Worm (Caenorhabditis elegans) whole organism, L4 larva: Measurements from ENCODE around the gene W04H10.5.

ENCODE experiments used
- R02D3.7 ChIP-seq: fragments of 150-350 bp; sonication (generic microtip); optimal IDR thresholded peaks from 3 replicates; lab custom pipeline; 2014; ENCODE audit warnings: missing biosample characterization, missing genetic modification characterization
- ZK337.2 ChIP-seq: fragments of 200-800 bp; sonication (Bioruptor generic); IDR thresholded peaks from 2 replicates; pipeline ENCODE4 v1.3.6; 2022; ENCODE audit warnings: missing genetic modification reagents, missing genetic modification characterization, missing compliant biosample characterization
- aha-1 ChIP-seq: fragments of 150-350 bp; peaks from one replicate; lab custom pipeline; 2014; ENCODE audit warnings: missing biosample characterization, missing genetic modification characterization
- attf-4 ChIP-seq: sonication (generic microtip); optimal IDR thresholded peaks from 3 replicates; lab custom pipeline; 2017; ENCODE audit warnings: missing biosample characterization, missing genetic modification characterization
- ceh-44 ChIP-seq: fragments of 200-800 bp; sonication (Bioruptor generic); IDR thresholded peaks from 2 replicates; pipeline ENCODE4 v1.3.6; 2022; ENCODE audit warnings: missing genetic modification reagents, missing genetic modification characterization, missing compliant biosample characterization
- daf-16 ChIP-seq, 3 experiments: sonication (generic microtip); optimal IDR thresholded peaks; 2 replicates each; lab custom pipeline; 2016 to 2017; ENCODE audit warnings: missing genetic modification characterization in 3 of 3, missing genetic modification reagents in 3 of 3, mild to moderate bottlenecking in 2 of 3, missing compliant biosample characterization in 2 of 3, missing biosample characterization in 1 of 3, moderate library complexity in 1 of 3
- dpl-1 ChIP-seq: fragments of 150-350 bp; optimal IDR thresholded peaks from 2 replicates; lab custom pipeline; 2014; ENCODE audit warnings: missing biosample characterization, missing genetic modification reagents, missing genetic modification characterization
- dve-1 ChIP-seq: sonication (generic microtip); optimal IDR thresholded peaks from 2 replicates; lab custom pipeline; 2017; ENCODE audit warnings: antibody characterized with exemption, mild to moderate bottlenecking, missing genetic modification characterization, missing compliant biosample characterization; ENCODE audit not compliant: insufficient read depth
- egl-27 ChIP-seq: sonication (generic microtip); optimal IDR thresholded peaks from 3 replicates; lab custom pipeline; 2017; ENCODE audit warnings: missing biosample characterization, missing genetic modification reagents, missing genetic modification characterization
- egl-43 ChIP-seq: fragments of 200-800 bp; sonication (Bioruptor generic); IDR thresholded peaks from 2 replicates; pipeline ENCODE4 v1.3.6; 2022; ENCODE audit warnings: missing genetic modification reagents, missing genetic modification characterization, missing compliant biosample characterization
- hif-1 ChIP-seq, 2 experiments: sonication (generic microtip); optimal IDR thresholded peaks; 2 replicates each; lab custom pipeline; 2016 to 2017; ENCODE audit warnings: missing compliant biosample characterization in 2 of 2, missing genetic modification characterization in 2 of 2, missing genetic modification reagents in 2 of 2, missing genotype in 2 of 2, mild to moderate bottlenecking in 1 of 2
- hlh-11 ChIP-seq: fragments of 200-800 bp; sonication (Bioruptor generic); optimal IDR thresholded peaks from 2 replicates; lab custom pipeline; 2018; ENCODE audit warnings: mild to moderate bottlenecking, missing genetic modification characterization, missing compliant biosample characterization
- hlh-30 ChIP-seq: sonication (generic microtip); optimal IDR thresholded peaks from 2 replicates; lab custom pipeline; 2017; ENCODE audit warnings: antibody characterized with exemption, mild to moderate bottlenecking, missing genetic modification characterization, missing compliant biosample characterization; ENCODE audit not compliant: insufficient read depth
- hmg-1.1 ChIP-seq: fragments of 200-800 bp; sonication (Bioruptor generic); IDR thresholded peaks from 2 replicates; pipeline ENCODE4 v1.3.6; 2022; ENCODE audit warnings: missing genetic modification reagents, missing genetic modification characterization, missing compliant biosample characterization
- jun-1 ChIP-seq: fragments of 150-350 bp; optimal IDR thresholded peaks from 2 replicates; lab custom pipeline; 2014; ENCODE audit warnings: missing biosample characterization, missing genetic modification reagents, missing genetic modification characterization
- lin-15B ChIP-seq: fragments of 150-350 bp; sonication (generic microtip); optimal IDR thresholded peaks from 3 replicates; lab custom pipeline; 2014; ENCODE audit warnings: missing biosample characterization, missing genetic modification characterization
- lin-29 ChIP-seq: fragments of 200-800 bp; sonication (Bioruptor generic); IDR thresholded peaks from 2 replicates; pipeline ENCODE4 v1.3.6; 2022; ENCODE audit warnings: missing genetic modification reagents, missing genetic modification characterization, missing compliant biosample characterization
- lir-3 ChIP-seq: sonication (generic microtip); optimal IDR thresholded peaks from 2 replicates; lab custom pipeline; 2016; ENCODE audit warnings: mild to moderate bottlenecking, missing genetic modification characterization, missing compliant biosample characterization
- mdl-1 ChIP-seq, 2 experiments: fragments of 150-350 bp in 1 of 2; sonication (generic microtip) in 1 of 2; optimal IDR thresholded peaks; 2 replicates each; lab custom pipeline; 2014 to 2017; ENCODE audit warnings: missing biosample characterization in 2 of 2, missing genetic modification characterization in 2 of 2
- mdt-29 ChIP-seq: fragments of 200-800 bp; sonication (Bioruptor generic); IDR thresholded peaks from 2 replicates; pipeline ENCODE4 v1.3.6; 2022; ENCODE audit warnings: missing genetic modification reagents, missing genetic modification characterization, missing compliant biosample characterization
- mxl-3 ChIP-seq: fragments of 200-800 bp; sonication (Bioruptor generic); optimal IDR thresholded peaks from 2 replicates; lab custom pipeline; 2018; ENCODE audit warnings: mild to moderate bottlenecking, missing genetic modification characterization, missing compliant biosample characterization
- nhr-102 ChIP-seq: sonication (generic microtip); optimal IDR thresholded peaks from 2 replicates; lab custom pipeline; 2016; ENCODE audit warnings: mild to moderate bottlenecking, missing genetic modification characterization, moderate library complexity, missing compliant biosample characterization
- nhr-25 ChIP-seq: sonication (generic microtip); optimal IDR thresholded peaks from 2 replicates; lab custom pipeline; 2017; ENCODE audit warnings: missing genetic modification characterization, mild to moderate bottlenecking, missing compliant biosample characterization, antibody characterized with exemption, moderate library complexity, borderline replicate concordance; ENCODE audit not compliant: insufficient read depth
- nhr-28 ChIP-seq: fragments of 150-350 bp; optimal IDR thresholded peaks from 2 replicates; lab custom pipeline; 2014; ENCODE audit warnings: missing biosample characterization, missing genetic modification characterization
- nhr-42 ChIP-seq: fragments of 200-800 bp; sonication (Bioruptor generic); IDR thresholded peaks from 2 replicates; pipeline ENCODE4 v1.3.6; 2022; ENCODE audit warnings: missing genetic modification characterization, missing compliant biosample characterization
- nhr-76 ChIP-seq: fragments of 150-350 bp; optimal IDR thresholded peaks from 2 replicates; lab custom pipeline; 2014; ENCODE audit warnings: missing biosample characterization, missing genetic modification characterization
- pha-4 ChIP-seq, 2 experiments: fragments of 150-350 bp in 1 of 2; fragments of 200-800 bp in 1 of 2; sonication (Bioruptor generic) in 1 of 2; IDR thresholded peaks in 1 of 2; optimal IDR thresholded peaks in 1 of 2; 2 replicates each; pipeline versions ENCODE4 v1.3.6 to Lab custom; 2014 to 2022; ENCODE audit warnings: missing genetic modification characterization in 2 of 2, missing genetic modification reagents in 2 of 2, missing biosample characterization in 1 of 2, missing compliant biosample characterization in 1 of 2
- rbr-2 ChIP-seq: sonication (generic microtip); optimal IDR thresholded peaks from 2 replicates; lab custom pipeline; 2016; ENCODE audit warnings: missing genotype, missing genetic modification characterization, missing compliant biosample characterization
- set-16 ChIP-seq: fragments of 200-800 bp; sonication (Bioruptor generic); IDR thresholded peaks from 2 replicates; pipeline ENCODE4 v1.3.6; 2022; ENCODE audit warnings: missing genetic modification reagents, missing genetic modification characterization, missing compliant biosample characterization
- skn-1 ChIP-seq: fragments of 150-350 bp; optimal IDR thresholded peaks from 2 replicates; lab custom pipeline; 2014; ENCODE audit warnings: missing biosample characterization, missing genetic modification characterization
- snpc-4 ChIP-seq: fragments of 150-350 bp; optimal IDR thresholded peaks from 2 replicates; lab custom pipeline; 2014; ENCODE audit warnings: missing biosample characterization, missing genetic modification characterization
- spr-1 ChIP-seq: sonication (generic microtip); optimal IDR thresholded peaks from 2 replicates; lab custom pipeline; 2016; ENCODE audit warnings: mild to moderate bottlenecking, missing genetic modification characterization, missing compliant biosample characterization
- tag-97 ChIP-seq: fragments of 200-800 bp; sonication (Bioruptor generic); IDR thresholded peaks from 2 replicates; pipeline ENCODE4 v1.3.6; 2022; ENCODE audit warnings: missing genetic modification characterization, missing compliant biosample characterization
- unc-130 ChIP-seq: sonication (generic microtip); optimal IDR thresholded peaks from 2 replicates; lab custom pipeline; 2016; ENCODE audit warnings: missing genetic modification reagents, missing genetic modification characterization, missing compliant biosample characterization
- unc-39 ChIP-seq: sonication (generic microtip); optimal IDR thresholded peaks from 2 replicates; lab custom pipeline; 2017; ENCODE audit warnings: missing biosample characterization, missing genetic modification characterization
- unc-62 ChIP-seq, 3 experiments: fragments of 150-350 bp in 1 of 3; sonication (generic microtip); optimal IDR thresholded peaks in 2 of 3; peaks in 1 of 3; 1 replicate in 1 of 3; 2 replicates in 2 of 3; lab custom pipeline; 2014 to 2017; ENCODE audit warnings: missing biosample characterization in 3 of 3, missing genetic modification characterization in 3 of 3, missing genetic modification reagents in 3 of 3, missing genotype in 1 of 3
- zfp-2 ChIP-seq: sonication (generic microtip); optimal IDR thresholded peaks from 2 replicates; lab custom pipeline; 2016; ENCODE audit warnings: mild to moderate bottlenecking, missing genetic modification characterization, missing compliant biosample characterization
- zip-2 ChIP-seq: fragments of 150-350 bp; optimal IDR thresholded peaks from 2 replicates; lab custom pipeline; 2014; ENCODE audit warnings: missing biosample characterization, missing genetic modification characterization

Gene W04H10.5

DNA sequence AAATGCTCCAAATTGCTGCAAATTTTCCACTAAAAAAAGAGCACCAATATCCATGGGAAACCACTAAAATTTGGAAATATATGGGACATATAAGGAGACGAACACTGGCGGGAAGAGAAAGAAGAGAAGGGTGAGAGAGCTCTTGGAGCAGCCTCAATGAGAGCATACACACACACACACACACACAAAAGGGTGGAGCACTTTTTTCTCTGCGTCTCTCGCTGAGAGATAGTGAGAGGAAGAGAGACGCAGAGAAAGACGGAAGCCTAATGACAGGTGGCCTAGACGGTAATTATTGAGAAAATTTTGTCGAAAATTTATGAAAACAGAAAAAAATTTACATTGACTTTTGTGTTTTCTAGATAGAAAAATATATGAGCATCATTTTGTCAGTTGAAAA, 16.3 kb downstream of the W04H10.5 start (continued):
- TF ChIP-seq hmg-1.1 (peak; percentile 65), attf-4 (tag; lab: Kevin White, UChicago) (no peak), nhr-28 (tag; lab: Kevin White, UChicago) (peak; percentile 27), unc-130 (GFP tag; lab: Kevin White, UChicago) (no peak), nhr-25 (no peak), lin-15B (tag; lab: Kevin White, UChicago) (no peak), egl-43 (GFP tag; lab: Robert Waterston, UW) (no peak), hif-1 (tag; optimal IDR thresholded peaks at IDR 0.05; lab: Kevin White, UChicago) (no peak), lir-3 (no peak), unc-39 (tag; lab: Kevin White, UChicago) (no peak), mdt-29 (GFP tag; lab: Robert Waterston, UW) (no peak), pha-4 (GFP tag; IDR thresholded peaks at IDR 0.05; lab: Robert Waterston, UW) (no peak), pha-4 (tag; optimal IDR thresholded peaks at IDR 0.05; lab: Kevin White, UChicago) (no peak), skn-1 (tag; lab: Kevin White, UChicago) (no peak), spr-1 (no peak), daf-16 (GFP tag; optimal IDR thresholded peaks at IDR 0.05; lab: Kevin White, UChicago) (no peak), daf-16 (tag; optimal IDR thresholded peaks at IDR 0.05; lab: Kevin White, UChicago) (peak; percentile 39), lin-29 (GFP tag; lab: Robert Waterston, UW) (no peak), nhr-76 (no peak)

DNA sequence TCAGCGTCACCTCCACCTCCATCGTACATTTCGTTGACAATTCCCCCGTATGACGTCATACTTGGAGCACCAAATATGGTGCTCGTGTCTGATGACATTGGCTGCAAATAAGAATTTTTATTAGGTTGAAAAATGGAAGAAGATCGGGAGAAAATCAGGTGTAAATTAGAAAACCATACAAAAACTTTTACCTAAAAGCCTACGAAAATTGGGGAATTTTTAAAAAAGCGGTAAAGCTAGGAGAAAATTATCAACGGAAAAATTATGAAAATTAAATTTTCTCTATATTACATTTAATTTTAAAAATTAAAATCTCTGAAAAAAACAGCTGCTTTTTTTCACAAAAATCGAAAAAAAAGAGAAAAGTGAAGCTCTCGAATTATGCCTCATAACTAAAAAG, 18.3 kb downstream of the W04H10.5 start, which contains the start of gene T04B8.5:
Gene T04B8.5, minus strand, starts transcription at position 101 of the 400 bp plus-strand sequence.
- TF ChIP-seq mxl-3 (GFP tag; lab: Kevin White, UChicago) (no peak), nhr-102 (no peak), aha-1 (tag; lab: Kevin White, UChicago) (peak; percentile 55)

DNA sequence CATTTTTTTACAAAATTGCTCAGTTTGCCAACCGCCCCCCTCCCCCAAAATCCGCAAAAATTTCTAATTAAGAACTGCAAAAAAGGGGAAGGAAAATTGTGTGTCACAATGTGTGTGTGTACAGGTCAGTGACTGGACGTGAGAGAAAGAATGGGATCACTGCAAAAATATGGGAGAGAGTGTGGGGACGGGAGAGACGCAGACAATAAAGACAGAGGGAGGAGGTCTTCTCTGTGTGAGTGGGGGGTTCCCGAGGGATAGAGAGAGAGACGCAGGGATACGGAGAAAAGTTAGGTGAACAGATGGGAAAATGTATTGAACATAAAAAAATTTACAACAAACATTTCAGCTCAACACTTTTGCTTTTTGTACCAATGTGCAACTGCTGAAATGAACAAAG, 19.8 kb downstream of the W04H10.5 start:
- peak in 1 of 2 experiments; percentile 42 for TF ChIP-seq daf-16 (GFP tag; optimal IDR thresholded peaks at IDR 0.05; lab: Kevin White, UChicago)
- TF ChIP-seq daf-16 (tag; optimal IDR thresholded peaks at IDR 0.05; lab: Kevin White, UChicago): no peak
- 0 out of 2 replicates have a peak, but pooled peaks have one; percentile 38 for TF ChIP-seq hmg-1.1
- TF ChIP-seq tag-97 (GFP tag; lab: Robert Waterston, UW): no peak
- TF ChIP-seq mdl-1 (tag; optimal IDR thresholded peaks at IDR 0.05; lab: Kevin White, UChicago): peak in 1 of 2 experiments; percentile 17
- TF ChIP-seq hlh-30 (tag; lab: Kevin White, UChicago): peak; percentile 65
- TF ChIP-seq hlh-11: peak; percentile 66
- TF ChIP-seq pha-4 (GFP tag; IDR thresholded peaks at IDR 0.05; lab: Robert Waterston, UW): no peak
- TF ChIP-seq pha-4 (tag; optimal IDR thresholded peaks at IDR 0.05; lab: Kevin White, UChicago): peak; percentile 5
- no peak for TF ChIP-seq R02D3.7 (tag; lab: Kevin White, UChicago)
- TF ChIP-seq mxl-3 (GFP tag; lab: Kevin White, UChicago): peak; percentile 50
- peak; percentile 20; the same call in 1 of the 2 replicates for TF ChIP-seq set-16 (GFP tag; lab: Robert Waterston, UW)
- no peak for TF ChIP-seq unc-39 (tag; lab: Kevin White, UChicago)
- no peak for TF ChIP-seq nhr-42 (GFP tag; lab: Robert Waterston, UW)
- TF ChIP-seq dpl-1 (GFP tag; lab: Kevin White, UChicago): peak; percentile 3
- TF ChIP-seq ZK337.2 (GFP tag; lab: Robert Waterston, UW): 0 out of 2 replicates have a peak, but pooled peaks have one; percentile 2
- TF ChIP-seq nhr-28 (tag; lab: Kevin White, UChicago): peak; percentile 85
- peak in 1 of 2 experiments; percentile 5 for TF ChIP-seq unc-62 (GFP tag; optimal IDR thresholded peaks at IDR 0.05 in 1 of 2; lab: Kevin White, UChicago)
- no peak for TF ChIP-seq unc-62 (tag; optimal IDR thresholded peaks at IDR 0.05; lab: Kevin White, UChicago)
- TF ChIP-seq snpc-4: no peak
- TF ChIP-seq dve-1 (tag; lab: Kevin White, UChicago): peak; percentile 40
- TF ChIP-seq rbr-2: peak; percentile 34

DNA sequence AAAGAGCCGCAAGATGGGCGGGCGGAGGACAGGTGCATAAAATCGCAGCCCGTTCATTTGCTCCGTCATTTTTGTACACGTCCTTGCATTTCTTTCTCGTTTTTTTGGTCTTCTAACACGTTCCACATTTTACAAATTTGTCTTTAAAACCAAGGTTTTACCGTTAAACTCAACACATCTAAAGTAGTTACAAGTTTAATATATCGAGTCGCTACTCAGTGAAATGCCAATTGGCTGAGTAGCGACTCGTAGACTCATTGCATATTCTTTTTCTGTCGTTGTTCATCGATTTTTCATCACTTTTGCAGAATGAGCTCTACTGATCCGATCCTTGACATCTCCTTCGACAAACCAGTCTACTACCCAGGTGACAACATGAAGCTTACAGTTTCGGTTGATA, 21.1 kb downstream of the W04H10.5 start, which contains the start of gene arrd-1:
Gene arrd-1, plus strand, starts transcription at position 301 of the 400 bp plus-strand sequence.
- no peak for TF ChIP-seq zip-2 (tag; lab: Kevin White, UChicago)
- no peak for TF ChIP-seq jun-1 (tag; lab: Kevin White, UChicago)
- TF ChIP-seq egl-27 (tag; lab: Kevin White, UChicago): no peak
- TF ChIP-seq zfp-2 (tag; lab: Kevin White, UChicago): no peak
- TF ChIP-seq ceh-44 (GFP tag; lab: Robert Waterston, UW): no peak
- TF ChIP-seq, all 104 proteins: peak for 0
